Worm (Caenorhabditis elegans): Measurements from ENCODE around the gene math-26.
"Not testable (repeated sequence)": the region's sequence is repeated elsewhere in the genome, so short reads cannot be mapped to it uniquely, and the experiment has no call there.

Gene math-26

DNA sequence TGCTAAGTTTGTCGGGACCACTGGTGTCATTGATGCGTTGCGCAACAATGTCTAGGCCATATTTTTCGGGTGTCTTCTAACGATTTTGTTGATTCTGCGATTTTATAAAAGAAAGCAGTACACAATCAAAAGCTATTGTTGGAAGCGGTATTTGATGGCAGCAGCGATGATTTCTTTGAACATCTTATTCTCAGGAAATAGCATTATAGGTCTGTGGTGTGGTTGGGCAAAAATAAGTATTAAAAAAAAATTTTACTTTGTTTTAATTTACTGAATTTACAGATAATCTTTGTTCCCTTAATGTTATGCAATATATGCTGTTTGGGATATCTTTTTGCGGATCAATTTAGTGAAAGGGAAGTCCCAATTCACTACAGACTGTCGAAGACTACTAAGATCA, 14.4 kb upstream of the math-26 start, which contains the start of gene F36H5.10:
Gene F36H5.10 (plus strand): TSS at position 301 of the 400 bp plus-strand sequence.
- no peak for TF ChIP-seq unc-62 (GFP tag; optimal IDR thresholded peaks at IDR 0.05)

DNA sequence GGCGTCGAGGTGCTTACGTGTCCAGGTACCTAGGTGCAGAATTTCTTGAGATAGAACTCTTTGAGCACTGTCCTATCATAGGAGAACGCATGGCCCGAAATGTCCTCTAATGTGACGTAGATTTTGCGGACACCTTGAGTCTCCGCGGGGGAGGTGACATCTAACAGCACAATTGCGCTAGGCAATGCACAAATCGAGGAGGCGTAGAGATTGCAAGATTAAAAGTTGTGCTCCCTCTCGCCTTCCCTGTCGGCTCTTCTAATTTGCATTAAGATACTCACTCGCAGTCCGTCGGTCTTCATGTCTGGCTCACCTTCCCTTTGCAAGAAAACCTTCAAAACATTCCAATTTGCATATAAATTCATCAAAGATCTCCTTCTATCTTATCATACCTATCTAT, 11.8 kb upstream of the math-26 start, which contains the start of gene F36H5.18:
Gene F36H5.18 (plus strand): TSS at position 301 of the 400 bp plus-strand sequence.
- TF ChIP-seq unc-62 (GFP tag; optimal IDR thresholded peaks at IDR 0.05), result no peak

- no peak for TF ChIP-seq unc-62 (GFP tag; optimal IDR thresholded peaks at IDR 0.05)
Measured at ce11 chrII:1761564-1761963, 9.9 kb upstream of the math-26 start, which contains the start of gene F36H5.4. F36H5.4 (plus strand) TSS chrII:1761864.

DNA sequence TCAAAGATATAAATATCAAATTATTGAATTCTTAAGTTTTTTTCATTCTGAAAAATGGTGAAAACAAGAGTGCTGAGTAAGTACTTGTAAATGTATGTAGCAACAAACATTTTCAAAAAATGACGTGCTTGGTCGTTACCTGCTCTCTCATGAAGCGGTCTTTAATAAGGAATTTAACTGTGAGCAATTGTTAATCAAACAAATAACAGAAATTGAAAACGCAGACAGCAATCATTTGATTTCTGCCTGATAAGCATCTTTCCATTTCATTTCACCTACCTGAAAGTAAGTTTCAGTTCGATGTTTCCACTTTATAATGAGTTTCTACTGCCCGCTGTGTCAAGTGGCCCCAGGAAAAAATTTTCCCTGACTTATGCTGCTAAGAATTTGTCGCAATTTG, 8.4 kb upstream of the math-26 start, which contains the start of gene math-28:
Gene math-28 (plus strand): TSS at position 301 of the 400 bp plus-strand sequence.
- TF ChIP-seq unc-62 (GFP tag; optimal IDR thresholded peaks at IDR 0.05), result no peak

DNA sequence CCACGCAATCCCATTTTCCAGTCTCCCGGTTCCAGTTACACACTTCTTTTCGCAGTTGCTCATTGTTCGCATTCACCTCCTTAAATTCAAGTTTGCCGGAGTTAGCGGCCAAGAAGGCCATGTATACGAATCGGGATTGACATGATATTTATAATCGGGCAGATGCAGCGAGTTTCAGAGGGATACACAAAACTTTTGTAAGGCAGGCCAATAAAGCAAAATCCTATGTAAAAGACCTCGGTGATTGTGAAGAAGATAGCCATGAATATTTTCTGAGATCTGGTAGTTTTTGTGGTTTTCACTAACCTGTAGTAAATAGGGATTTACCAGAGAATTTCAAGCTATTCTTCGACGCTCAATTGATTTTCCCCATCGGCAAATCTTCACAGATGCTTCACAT, 4.7 kb upstream of the math-26 start:
- no peak for TF ChIP-seq unc-62 (GFP tag; optimal IDR thresholded peaks at IDR 0.05)

DNA sequence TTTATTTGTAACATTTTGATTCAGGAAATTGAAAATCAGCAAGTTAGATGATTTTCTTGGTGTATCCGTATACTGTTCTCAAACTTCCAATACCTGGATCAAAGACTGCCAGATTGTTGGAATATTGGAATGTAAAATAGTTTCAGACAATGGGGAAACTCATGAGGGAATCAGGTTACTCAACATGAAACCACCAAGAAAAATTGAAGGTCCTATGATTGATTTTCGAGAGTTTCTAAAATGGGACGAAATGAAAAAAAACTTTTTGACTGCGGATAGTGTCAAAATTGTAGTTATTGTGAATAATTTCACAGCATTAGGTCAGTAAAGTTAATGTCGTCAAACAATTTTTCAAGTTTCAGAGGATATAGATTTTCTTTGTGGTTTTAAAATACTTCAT, 338 bp downstream of the math-26 start, which contains the start of gene math-3:
Gene math-3 (plus strand): TSS at position 301 of the 400 bp plus-strand sequence.
- TF ChIP-seq unc-62 (GFP tag; optimal IDR thresholded peaks at IDR 0.05), result no peak

- not testable (repeated sequence) for TF ChIP-seq unc-62 (GFP tag; optimal IDR thresholded peaks at IDR 0.05)
Measured at ce11 chrII:1775234-1775633, 3.8 kb downstream of the math-26 start, which contains the start of gene F36H5.14. F36H5.14 (plus strand) TSS chrII:1775534.

- TF ChIP-seq unc-62 (GFP tag; optimal IDR thresholded peaks at IDR 0.05), result no peak
Measured at ce11 chrII:1782474-1782873, 11.0 kb downstream of the math-26 start, which contains the start of gene math-4. math-4 (minus strand) TSS chrII:1782574.

- TF ChIP-seq unc-62 (GFP tag; optimal IDR thresholded peaks at IDR 0.05), result no peak
Measured at ce11 chrII:1784799-1785198, 13.4 kb downstream of the math-26 start, which contains the start of gene C08F1.11. C08F1.11 (minus strand) TSS chrII:1784899.

ce11 chrII:1786209-1786608, 14.8 kb downstream of the math-26 start, which contains the start of gene C08F1.10:
C08F1.10 (minus strand) TSS chrII:1786309.
- no peak for TF ChIP-seq unc-62 (GFP tag; optimal IDR thresholded peaks at IDR 0.05)

- TF ChIP-seq unc-62 (GFP tag; optimal IDR thresholded peaks at IDR 0.05), result no peak
Measured at ce11 chrII:1787208-1787607, 15.8 kb downstream of the math-26 start.

DNA sequence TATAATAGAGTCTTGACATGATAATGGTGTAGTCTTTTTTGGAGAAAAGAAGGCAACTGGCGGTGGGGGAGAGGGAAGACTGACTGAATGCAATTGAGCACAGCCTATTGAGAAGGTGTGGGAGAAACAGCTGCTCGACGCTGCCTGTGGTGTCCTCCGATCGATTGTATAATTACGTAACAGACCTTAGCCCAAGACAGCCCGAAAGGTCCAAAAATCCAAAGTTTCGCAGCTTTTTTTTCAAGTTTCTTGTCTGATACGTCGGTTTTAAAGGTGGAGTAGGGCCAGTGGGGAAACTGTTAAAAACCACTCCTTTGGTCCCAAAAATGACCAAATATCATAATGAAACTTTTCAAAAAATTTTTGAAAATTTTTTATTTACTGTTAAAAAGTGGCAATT, 16.6 kb downstream of the math-26 start, which contains the start of the genes C08F1.6 and fbxb-13:
Gene C08F1.6 (minus strand): TSS at position 101 of the 400 bp plus-strand sequence.
Gene fbxb-13 (plus strand): TSS at position 191 of the 400 bp plus-strand sequence.
- no peak for TF ChIP-seq unc-62 (GFP tag; optimal IDR thresholded peaks at IDR 0.05)

DNA sequence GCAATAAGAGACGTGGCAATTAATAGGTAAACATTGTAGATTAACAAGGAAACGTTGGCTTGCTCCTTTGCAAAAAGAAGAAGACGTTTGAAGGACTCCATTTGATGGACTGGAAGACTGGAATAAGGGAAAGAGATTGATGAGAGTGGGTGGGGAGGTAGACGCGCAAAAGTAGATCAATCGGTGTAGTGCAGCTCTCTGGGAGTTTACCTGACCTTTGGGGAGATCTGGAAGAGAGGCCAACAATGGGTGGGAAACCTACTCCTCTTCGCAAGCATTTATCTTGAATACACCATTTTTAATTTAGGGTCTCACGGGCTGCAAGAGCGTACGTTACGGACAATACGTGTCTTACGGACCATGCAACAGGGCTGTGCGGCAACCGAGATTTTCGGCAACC, 34.9 kb downstream of the math-26 start, which contains the start of gene C08F1.12:
Gene C08F1.12 (minus strand): TSS at position 101 of the 400 bp plus-strand sequence.
- no peak for TF ChIP-seq unc-62 (GFP tag; optimal IDR thresholded peaks at IDR 0.05)

DNA sequence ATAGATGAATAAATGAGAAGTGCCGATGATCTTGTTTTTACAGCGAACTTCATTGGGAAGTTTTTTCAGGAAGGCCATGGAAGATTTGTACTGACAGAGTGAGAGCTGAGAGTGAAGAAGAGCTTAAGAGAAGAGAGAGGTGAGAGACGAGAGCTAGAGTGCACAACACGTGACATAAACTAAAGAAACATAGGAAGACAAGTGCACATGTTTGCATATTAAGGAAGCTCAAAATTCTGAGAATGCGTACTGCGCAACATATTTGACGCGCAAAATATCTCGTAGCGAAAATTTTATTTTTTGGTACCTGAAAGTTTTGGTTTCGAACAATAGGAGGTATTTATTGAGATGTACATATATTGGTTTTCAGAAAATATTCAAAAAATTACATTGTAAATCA, 36.8 kb downstream of the math-26 start, which contains the start of gene C08F1.8:
Gene C08F1.8 (minus strand): TSS at position 101 of the 400 bp plus-strand sequence.
- TF ChIP-seq unc-62 (GFP tag; optimal IDR thresholded peaks at IDR 0.05), result no peak

DNA sequence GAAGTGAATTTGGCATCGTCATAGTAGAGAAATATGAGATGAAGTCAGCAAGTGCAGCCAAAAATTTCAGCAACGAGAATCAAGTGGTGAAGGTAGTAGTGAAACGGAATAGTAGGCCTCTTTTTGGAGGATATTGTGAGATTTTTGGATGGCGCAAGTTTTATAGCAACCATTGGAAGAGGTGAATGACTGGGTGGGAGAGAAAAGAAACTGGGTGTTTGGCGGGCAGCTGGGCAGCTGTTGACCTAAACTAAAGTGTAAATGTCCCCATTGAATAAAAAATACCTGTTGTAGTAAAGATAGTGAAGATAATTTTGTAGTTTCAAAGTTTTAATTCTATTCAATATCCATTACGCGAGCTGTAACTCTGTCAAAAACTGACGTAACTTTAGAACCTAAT, 44.6 kb downstream of the math-26 start:
- no peak for TF ChIP-seq unc-62 (GFP tag; optimal IDR thresholded peaks at IDR 0.05)

ce11 chrII:1818300-1818699, 46.9 kb downstream of the math-26 start, which contains the start of gene fbxb-10:
fbxb-10 (minus strand) TSS chrII:1818400.
- TF ChIP-seq unc-62 (GFP tag; optimal IDR thresholded peaks at IDR 0.05), result no peak

ce11 chrII:1819944-1820570, 48.6 kb downstream of the math-26 start, which contains the start of gene fbxc-19:
fbxc-19 (plus strand) TSS chrII:1820479.
- no peak for TF ChIP-seq unc-62 (GFP tag; optimal IDR thresholded peaks at IDR 0.05)

Measured in whole organism, dauer.